Fruit fly (Drosophila melanogaster) whole organism, embryonic: ENCODE data around the gene moody.

Experiments used
- Awh ChIP-seq: fragments of 200-800 bp; sonication (Bioruptor generic); IDR thresholded peaks from 2 replicates; pipeline ENCODE4, ENCODE4 v1.3.6; 2022; ENCODE audit warnings: missing biosample characterization, missing genetic modification characterization
- BEAF-32 ChIP-seq: fragments of 200-800 bp; sonication (Bioruptor generic); optimal IDR thresholded peaks from 3 replicates; lab custom pipeline; 2017; ENCODE audit warnings: missing biosample characterization, missing genetic modification characterization, mild to moderate bottlenecking, moderate library complexity, missing genetic modification reagents
- CG10147 ChIP-seq: fragments of 200-800 bp; sonication (Bioruptor generic); optimal IDR thresholded peaks from 2 replicates; lab custom pipeline; 2019; ENCODE audit warnings: missing biosample characterization, mild to moderate bottlenecking, missing genetic modification characterization, moderate library complexity
- CG12104 ChIP-seq: fragments of 200-800 bp; sonication (Bioruptor generic); optimal IDR thresholded peaks from 3 replicates; lab custom pipeline; 2016; ENCODE audit warnings: missing biosample characterization, missing genetic modification characterization
- CG12155 ChIP-seq: fragments of 200-800 bp; sonication (Bioruptor generic); optimal IDR thresholded peaks from 3 replicates; lab custom pipeline; 2016; ENCODE audit warnings: missing biosample characterization, missing genetic modification characterization
- CG12299 ChIP-seq: fragments of 200-800 bp; sonication (Bioruptor generic); optimal IDR thresholded peaks from 2 replicates; lab custom pipeline; 2018; ENCODE audit warnings: missing biosample characterization, mild to moderate bottlenecking, missing genetic modification characterization
- CG12659 ChIP-seq: fragments of 200-800 bp; sonication (Bioruptor generic); optimal IDR thresholded peaks from 3 replicates; lab custom pipeline; 2017; ENCODE audit warnings: mild to moderate bottlenecking, missing biosample characterization, missing genetic modification reagents, missing genetic modification characterization
- CG13123 ChIP-seq: fragments of 200-800 bp; sonication (Bioruptor generic); optimal IDR thresholded peaks from 2 replicates; lab custom pipeline; 2016; ENCODE audit warnings: missing biosample characterization, missing genetic modification characterization
- CG1647 ChIP-seq: fragments of 200-800 bp; sonication (Bioruptor generic); optimal IDR thresholded peaks from 3 replicates; lab custom pipeline; 2016; ENCODE audit warnings: missing biosample characterization, missing genetic modification characterization
- CG16815 ChIP-seq: fragments of 200-800 bp; sonication (Bioruptor generic); optimal IDR thresholded peaks from 3 replicates; lab custom pipeline; 2017; ENCODE audit warnings: missing biosample characterization, mild to moderate bottlenecking, missing genetic modification characterization
- CG16863 ChIP-seq: fragments of 200-800 bp; sonication (Bioruptor generic); optimal IDR thresholded peaks from 3 replicates; lab custom pipeline; 2016; ENCODE audit warnings: missing biosample characterization, missing genetic modification characterization
- CG17328 ChIP-seq: fragments of 200-800 bp; sonication (Bioruptor generic); IDR thresholded peaks from 2 replicates; pipeline ENCODE4 v1.3.6; 2022; ENCODE audit warnings: missing biosample characterization, missing genetic modification characterization
- CG2889 ChIP-seq: fragments of 200-800 bp; sonication (Bioruptor generic); IDR thresholded peaks from 3 replicates; pipeline ENCODE4 v1.3.6; 2022; ENCODE audit warnings: missing biosample characterization, missing genetic modification characterization
- CG30431 ChIP-seq: fragments of 200-800 bp; sonication (Bioruptor generic); optimal IDR thresholded peaks from 2 replicates; lab custom pipeline; 2017; ENCODE audit warnings: missing biosample characterization, missing genetic modification characterization
- CG31224 ChIP-seq: fragments of 200-800 bp; sonication (Bioruptor generic); IDR thresholded peaks from 2 replicates; pipeline ENCODE4 v1.3.6; 2022; ENCODE audit warnings: missing biosample characterization, missing genetic modification characterization
- CG31441 ChIP-seq: fragments of 200-800 bp; sonication (Bioruptor generic); IDR thresholded peaks from 2 replicates; pipeline ENCODE4 v1.3.6; 2022; ENCODE audit warnings: missing biosample characterization, missing genetic modification characterization
- CG4617 ChIP-seq: fragments of 200-800 bp; sonication (Bioruptor generic); optimal IDR thresholded peaks from 3 replicates; lab custom pipeline; 2016; ENCODE audit warnings: missing biosample characterization, missing genetic modification characterization, borderline replicate concordance
- CG8281 ChIP-seq: fragments of 200-800 bp; sonication (Bioruptor generic); optimal IDR thresholded peaks from 2 replicates; lab custom pipeline; 2018; ENCODE audit warnings: missing biosample characterization, mild to moderate bottlenecking, missing genetic modification characterization, moderate library complexity
- Dfd ChIP-seq, 2 experiments: fragments of >200 bp; optimal IDR thresholded peaks; 2 replicates each; lab custom pipeline; 2017; ENCODE audit warnings: missing biosample characterization in 2 of 2, missing genetic modification characterization in 2 of 2
- Ets65A ChIP-seq: fragments of 200-800 bp; sonication (Bioruptor generic); peaks from one replicate; lab custom pipeline; 2016; ENCODE audit warnings: missing biosample characterization, missing genetic modification characterization
- Gug ChIP-seq: fragments of 200-800 bp; sonication (Bioruptor generic); IDR thresholded peaks from 4 replicates; pipeline ENCODE4 v1.3.6; 2022; ENCODE audit warnings: missing biosample characterization, missing genetic modification characterization
- Hand ChIP-seq: fragments of 200-800 bp; sonication (Bioruptor generic); optimal IDR thresholded peaks from 2 replicates; lab custom pipeline; 2017; ENCODE audit warnings: mild to moderate bottlenecking, missing biosample characterization, missing genetic modification reagents, missing genetic modification characterization
- Hmr ChIP-seq: fragments of 200-800 bp; sonication (Bioruptor generic); optimal IDR thresholded peaks from 3 replicates; lab custom pipeline; 2017; ENCODE audit warnings: mild to moderate bottlenecking, missing biosample characterization, missing genetic modification reagents, missing genetic modification characterization
- Hr3 ChIP-seq: fragments of 200-800 bp; sonication (Bioruptor generic); optimal IDR thresholded peaks from 3 replicates; lab custom pipeline; 2016; ENCODE audit warnings: missing biosample characterization, missing genetic modification characterization
- Kr ChIP-seq: fragments of 200-800 bp; sonication (Bioruptor generic); optimal IDR thresholded peaks from 2 replicates; lab custom pipeline; 2017; ENCODE audit warnings: missing biosample characterization, mild to moderate bottlenecking, missing genetic modification characterization
- Lhr ChIP-seq: fragments of 200-800 bp; sonication (Bioruptor generic); optimal IDR thresholded peaks from 3 replicates; lab custom pipeline; 2017; ENCODE audit warnings: mild to moderate bottlenecking, missing biosample characterization, missing genetic modification reagents, missing genetic modification characterization
- MTF-1 ChIP-seq: fragments of 200-800 bp; sonication (Bioruptor generic); optimal IDR thresholded peaks from 2 replicates; lab custom pipeline; 2018; ENCODE audit warnings: missing biosample characterization, mild to moderate bottlenecking, missing genetic modification characterization, borderline replicate concordance
- Meics ChIP-seq: fragments of 200-800 bp; sonication (Bioruptor generic); optimal IDR thresholded peaks from 2 replicates; lab custom pipeline; 2017; ENCODE audit warnings: missing biosample characterization, mild to moderate bottlenecking, missing genetic modification characterization
- Rfx ChIP-seq: fragments of 200-800 bp; sonication (Bioruptor generic); IDR thresholded peaks from 2 replicates; pipeline ENCODE4 v1.3.6; 2022; ENCODE audit warnings: missing biosample characterization, missing genetic modification characterization
- YL-1 ChIP-seq: fragments of 200-800 bp; sonication (Bioruptor generic); optimal IDR thresholded peaks from 3 replicates; lab custom pipeline; 2017; ENCODE audit warnings: missing biosample characterization, mild to moderate bottlenecking, missing genetic modification characterization
- abd-A ChIP-seq: fragments of 200-800 bp; sonication (Bioruptor generic); optimal IDR thresholded peaks from 3 replicates; lab custom pipeline; 2019; ENCODE audit warnings: missing biosample characterization, mild to moderate bottlenecking, missing genetic modification characterization, moderate library complexity
- ara ChIP-seq: fragments of 200-800 bp; sonication (Bioruptor generic); IDR thresholded peaks from 2 replicates; pipeline ENCODE4 v1.3.6; 2022; ENCODE audit warnings: missing biosample characterization, missing genetic modification characterization
- ash1 ChIP-seq: fragments of 200-800 bp; sonication (Bioruptor generic); optimal IDR thresholded peaks from 2 replicates; lab custom pipeline; 2018; ENCODE audit warnings: missing biosample characterization, mild to moderate bottlenecking, missing genetic modification characterization
- chif ChIP-seq, 2 experiments: fragments of 200-800 bp; sonication (Bioruptor generic); optimal IDR thresholded peaks; 3 replicates each; lab custom pipeline; 2016; ENCODE audit warnings: missing biosample characterization in 2 of 2, missing genetic modification characterization in 2 of 2
- chn ChIP-seq: fragments of 200-800 bp; sonication (Bioruptor generic); optimal IDR thresholded peaks from 2 replicates; lab custom pipeline; 2016; ENCODE audit warnings: missing biosample characterization, missing genetic modification characterization
- fu2 ChIP-seq: fragments of 200-800 bp; sonication (Bioruptor generic); optimal IDR thresholded peaks from 2 replicates; lab custom pipeline; 2016; ENCODE audit warnings: missing biosample characterization, missing genetic modification characterization
- gem ChIP-seq: fragments of 200-800 bp; sonication (Bioruptor generic); optimal IDR thresholded peaks from 2 replicates; lab custom pipeline; 2019; ENCODE audit warnings: missing biosample characterization, mild to moderate bottlenecking, missing genetic modification characterization, moderate library complexity
- gsb ChIP-seq: fragments of 200-800 bp; sonication (Bioruptor generic); IDR thresholded peaks from 2 replicates; pipeline ENCODE4 v1.3.6; 2022; ENCODE audit warnings: missing biosample characterization, missing genetic modification characterization
- h ChIP-seq: fragments of >200 bp; optimal IDR thresholded peaks from 2 replicates; lab custom pipeline; 2017
- insv ChIP-seq, 2 experiments: fragments of 200-800 bp; sonication (Bioruptor generic); optimal IDR thresholded peaks; 3 replicates each; lab custom pipeline; 2016 to 2018; ENCODE audit warnings: missing biosample characterization in 2 of 2, missing genetic modification characterization in 2 of 2
- lmd ChIP-seq: fragments of 200-800 bp; sonication (Bioruptor generic); IDR thresholded peaks from 2 replicates; pipeline ENCODE4 v1.3.6; 2022; ENCODE audit warnings: missing biosample characterization, missing genetic modification characterization
- mam ChIP-seq: fragments of 200-800 bp; sonication (Bioruptor generic); optimal IDR thresholded peaks from 3 replicates; lab custom pipeline; 2016; ENCODE audit warnings: missing biosample characterization, missing genetic modification characterization
- mirr ChIP-seq: fragments of 200-800 bp; sonication (Bioruptor generic); optimal IDR thresholded peaks from 3 replicates; lab custom pipeline; 2018; ENCODE audit warnings: missing biosample characterization, mild to moderate bottlenecking, missing genetic modification characterization
- nmo ChIP-seq: fragments of 200-800 bp; sonication (Bioruptor generic); optimal IDR thresholded peaks from 2 replicates; lab custom pipeline; 2018; ENCODE audit warnings: missing biosample characterization, mild to moderate bottlenecking, missing genetic modification characterization, moderate library complexity
- otp ChIP-seq: fragments of 200-800 bp; sonication (Bioruptor generic); IDR thresholded peaks from 3 replicates; pipeline ENCODE4, ENCODE4 v1.3.6; 2022; ENCODE audit warnings: missing biosample characterization, missing genetic modification characterization
- pum ChIP-seq: fragments of 200-800 bp; sonication (Bioruptor generic); optimal IDR thresholded peaks from 2 replicates; lab custom pipeline; 2016; ENCODE audit warnings: missing biosample characterization, missing genetic modification characterization
- salm ChIP-seq: fragments of 200-800 bp; sonication (Bioruptor generic); optimal IDR thresholded peaks from 2 replicates; lab custom pipeline; 2018; ENCODE audit warnings: missing biosample characterization, mild to moderate bottlenecking, missing genetic modification characterization
- slp2 ChIP-seq: fragments of 200-800 bp; sonication (Bioruptor generic); optimal IDR thresholded peaks from 2 replicates; lab custom pipeline; 2016; ENCODE audit warnings: missing biosample characterization, missing genetic modification characterization
- stc ChIP-seq: fragments of 200-800 bp; sonication (Bioruptor generic); IDR thresholded peaks from 2 replicates; pipeline ENCODE4 v1.3.6; 2022; ENCODE audit warnings: missing biosample characterization, missing genetic modification characterization
- vnd ChIP-seq: fragments of 200-800 bp; sonication (Bioruptor generic); IDR thresholded peaks from 3 replicates; pipeline ENCODE4 v1.3.6; 2022; ENCODE audit warnings: missing biosample characterization, missing genetic modification characterization; ENCODE audit not compliant: partially characterized antibody
- wek ChIP-seq: fragments of 200-800 bp; sonication (Bioruptor generic); optimal IDR thresholded peaks from 3 replicates; lab custom pipeline; 2018; ENCODE audit warnings: missing biosample characterization, mild to moderate bottlenecking, missing genetic modification characterization, moderate library complexity

Gene moody

dm6 chrX:2087501-2087900 is 37.6 kb upstream of the moody start (continued):
- peak; percentile 46 for TF ChIP-seq salm
- TF ChIP-seq CG17328 (GFP tag; lab: Robert Waterston, UW), result peak; percentile 77
- no peak for TF ChIP-seq CG4617 (GFP tag; lab: Kevin White, UChicago)
- peak; percentile 56 for TF ChIP-seq CG12659 (GFP tag; lab: Kevin White, UChicago)
- peak; percentile 57 for TF ChIP-seq Hr3 (GFP tag; lab: Kevin White, UChicago)
- no peak for TF ChIP-seq gsb (GFP tag; lab: Robert Waterston, UW)
- peak; percentile 67 for TF ChIP-seq lmd
- peak; percentile 13 for TF ChIP-seq chn (GFP tag; lab: Kevin White, UChicago)
- TF ChIP-seq CG1647 (GFP tag; lab: Kevin White, UChicago), result no peak
- peak; percentile 59 for TF ChIP-seq CG16863
- peak; percentile 41 for TF ChIP-seq mam (GFP tag; lab: Kevin White, UChicago)
- peak; percentile 74 for TF ChIP-seq gem (tag; lab: Kevin White, UChicago)
- TF ChIP-seq Hand (GFP tag; lab: Kevin White, UChicago), result no peak
- TF ChIP-seq CG12299 (tag; lab: Kevin White, UChicago), result no peak
- TF ChIP-seq pum (GFP tag; lab: Kevin White, UChicago), result peak; percentile 36
- TF ChIP-seq h, result no peak
- peak; percentile 56; the same call in 1 of the 2 replicates for TF ChIP-seq CG31441 (GFP tag; lab: Robert Waterston, UW)
- no peak for TF ChIP-seq insv (GFP tag; optimal IDR thresholded peaks at IDR 0.05; lab: Kevin White, UChicago)
- peak; percentile 67 for TF ChIP-seq stc (GFP tag; lab: Robert Waterston, UW)
- TF ChIP-seq Gug (GFP tag; lab: Robert Waterston, UW), result peak; percentile 73
- no peak for TF ChIP-seq CG13123 (GFP tag; lab: Kevin White, UChicago)
- no peak for TF ChIP-seq mirr (GFP tag; lab: Kevin White, UChicago)
- TF ChIP-seq Awh (GFP tag; lab: Robert Waterston, UW), result peak; percentile 77
- TF ChIP-seq nmo, result peak; percentile 44
- peak; percentile 36 for TF ChIP-seq CG30431 (GFP tag; lab: Kevin White, UChicago)
- peak; percentile 17; the same call in 1 of the 2 replicates for TF ChIP-seq ara (GFP tag; lab: Robert Waterston, UW)
- TF ChIP-seq CG12155, result peak; percentile 35
- peak; percentile 48; the same call in 1 of the 2 replicates for TF ChIP-seq Rfx (GFP tag; lab: Robert Waterston, UW)
- peak; percentile 54 for TF ChIP-seq Hmr
- TF ChIP-seq wek (GFP tag; lab: Kevin White, UChicago), result peak; percentile 55
- TF ChIP-seq Meics (GFP tag; lab: Kevin White, UChicago), result peak; percentile 33
- peak; percentile 52 for TF ChIP-seq CG16815
- TF ChIP-seq fu2 (GFP tag; lab: Kevin White, UChicago), result peak; percentile 55
- TF ChIP-seq Kr (GFP tag; lab: Kevin White, UChicago), result no peak
- peak; percentile 91 for TF ChIP-seq Ets65A (GFP tag; lab: Kevin White, UChicago)
- TF ChIP-seq YL-1 (GFP tag; lab: Kevin White, UChicago), result no peak
- TF ChIP-seq otp (GFP tag; lab: Robert Waterston, UW), result 0 out of 3 replicates have a peak, but pooled peaks have one; percentile 41
- TF ChIP-seq CG10147 (GFP tag; lab: Kevin White, UChicago), result no peak
- TF ChIP-seq BEAF-32 (GFP tag; lab: Kevin White, UChicago), result no peak
- TF ChIP-seq chif (GFP tag; optimal IDR thresholded peaks at IDR 0.05; lab: Kevin White, UChicago), result peak; percentile 42 to 46
- no peak for TF ChIP-seq CG8281
- TF ChIP-seq Lhr (GFP tag; lab: Kevin White, UChicago), result peak; percentile 4
- no peak for TF ChIP-seq ash1
- no peak for TF ChIP-seq vnd
- no peak for TF ChIP-seq CG12104 (GFP tag; lab: Kevin White, UChicago)
- peak; percentile 50; the same call in 1 of the 3 replicates for TF ChIP-seq CG2889 (GFP tag; lab: Robert Waterston, UW)
- TF ChIP-seq Dfd (GFP tag; optimal IDR thresholded peaks at IDR 0.05; lab: Kevin White, UChicago), result no peak
- TF ChIP-seq abd-A (tag; lab: Kevin White, UChicago), result no peak
- peak; percentile 14 for TF ChIP-seq slp2 (GFP tag; lab: Kevin White, UChicago)
- peak; percentile 44; the same call in 1 of the 2 replicates for TF ChIP-seq CG31224 (GFP tag; lab: Robert Waterston, UW)
- TF ChIP-seq MTF-1 (GFP tag; lab: Kevin White, UChicago), result no peak
